Worm (Caenorhabditis elegans) whole organism, early embryonic: ENCODE measurements around the gene cutl-17.

Source experiments
- B0310.2 ChIP-seq: sonication (generic microtip); optimal IDR thresholded peaks from 2 replicates; lab custom pipeline; 2016; ENCODE audit warnings: mild to moderate bottlenecking, missing genetic modification characterization, missing compliant biosample characterization
- F13C5.2 ChIP-seq: sonication (generic microtip); optimal IDR thresholded peaks from 2 replicates; lab custom pipeline; 2017; ENCODE audit warnings: mild to moderate bottlenecking, missing genetic modification characterization, inconsistent platforms, missing compliant biosample characterization
- aly-1 ChIP-seq: sonication (generic microtip); optimal IDR thresholded peaks from 2 replicates; lab custom pipeline; 2016; ENCODE audit warnings: missing genetic modification characterization, missing compliant biosample characterization
- ama-1 ChIP-seq: fragments of 150-350 bp; optimal IDR thresholded peaks from 2 replicates; lab custom pipeline; 2014
- ceh-13 ChIP-seq: fragments of 200-800 bp; sonication (Bioruptor generic); optimal IDR thresholded peaks from 2 replicates; lab custom pipeline; 2018; ENCODE audit warnings: mild to moderate bottlenecking, missing genetic modification characterization, missing compliant biosample characterization
- ceh-36 ChIP-seq: sonication (generic microtip); optimal IDR thresholded peaks from 2 replicates; lab custom pipeline; 2016; ENCODE audit warnings: missing genetic modification characterization, inconsistent platforms, missing compliant biosample characterization
- ets-7 ChIP-seq: sonication (generic microtip); optimal IDR thresholded peaks from 2 replicates; lab custom pipeline; 2016; ENCODE audit warnings: missing genotype, missing genetic modification characterization, missing compliant biosample characterization
- flt-1 ChIP-seq: fragments of 200-800 bp; sonication (Bioruptor generic); IDR thresholded peaks from 2 replicates; pipeline ENCODE4 v1.3.6; 2022; ENCODE audit warnings: missing genetic modification characterization, missing compliant biosample characterization
- hmbx-1 ChIP-seq: sonication (generic microtip); optimal IDR thresholded peaks from 2 replicates; lab custom pipeline; 2016; ENCODE audit warnings: mild to moderate bottlenecking, missing genetic modification characterization, missing compliant biosample characterization
- hmg-4 ChIP-seq: fragments of 200-800 bp; sonication (Bioruptor generic); optimal IDR thresholded peaks from 2 replicates; lab custom pipeline; 2018; ENCODE audit warnings: mild to moderate bottlenecking, missing genetic modification characterization, missing compliant biosample characterization
- hnd-1 ChIP-seq: sonication (generic microtip); optimal IDR thresholded peaks from 2 replicates; lab custom pipeline; 2016; ENCODE audit warnings: missing genetic modification characterization, missing compliant biosample characterization
- pes-1 ChIP-seq: fragments of 200-800 bp; sonication (Bioruptor generic); IDR thresholded peaks from 2 replicates; pipeline ENCODE4 v1.3.6; 2022; ENCODE audit warnings: missing genetic modification reagents, missing genetic modification characterization, missing compliant biosample characterization
- scrt-1 ChIP-seq: fragments of 200-800 bp; sonication (Bioruptor generic); IDR thresholded peaks from 2 replicates; pipeline ENCODE4 v1.3.6; 2022; ENCODE audit warnings: missing genetic modification characterization, missing compliant biosample characterization
- sea-1 ChIP-seq: fragments of 200-800 bp; sonication (Bioruptor generic); conservative IDR thresholded peaks from 2 replicates; pipeline ENCODE4 v1.3.6; 2022; ENCODE audit warnings: missing genetic modification characterization, missing compliant biosample characterization
- tbx-11 ChIP-seq: fragments of 200-800 bp; sonication (Bioruptor generic); IDR thresholded peaks from 2 replicates; pipeline ENCODE4 v1.3.6; 2022; ENCODE audit warnings: missing genetic modification characterization, missing compliant biosample characterization
- tbx-37 ChIP-seq: fragments of 200-800 bp; sonication (Bioruptor generic); conservative IDR thresholded peaks from 2 replicates; pipeline ENCODE4 v1.3.6; 2022; ENCODE audit warnings: missing genetic modification reagents, missing genetic modification characterization, missing compliant biosample characterization
- tra-4 ChIP-seq: sonication (generic microtip); optimal IDR thresholded peaks from 2 replicates; lab custom pipeline; 2017; ENCODE audit warnings: missing genetic modification characterization, missing compliant biosample characterization

Gene cutl-17

DNA sequence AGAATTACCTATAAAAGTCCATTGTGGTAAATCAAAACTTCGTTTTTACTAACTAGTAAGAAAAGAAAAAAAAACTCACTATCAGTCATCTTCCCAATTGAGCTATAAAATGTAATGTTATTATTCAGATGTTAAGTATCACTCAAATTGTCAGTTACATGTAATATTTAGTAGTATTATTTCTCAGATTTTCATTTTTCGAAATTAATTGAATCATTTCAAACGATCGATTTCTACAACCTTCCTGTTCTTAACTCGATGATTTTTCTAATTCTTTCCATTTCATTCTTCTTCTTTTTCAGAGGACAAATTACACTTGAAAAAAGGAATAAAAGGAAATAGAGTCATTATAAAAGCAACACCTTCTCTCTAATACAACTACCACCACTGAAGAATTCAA lies 29.3 kb downstream of the cutl-17 start, which contains the start of gene F59B8.1:
Gene F59B8.1 (plus strand): TSS at position 301 of the 400 bp plus-strand sequence.
- TF ChIP-seq ceh-13 = no peak
- no peak for TF ChIP-seq tra-4
- no peak for TF ChIP-seq ets-7 (tag; lab: Kevin White, UChicago)
- TF ChIP-seq flt-1 (GFP tag; lab: Robert Waterston, UW) = no peak
- no peak for TF ChIP-seq sea-1 (GFP tag; lab: Robert Waterston, UW)
- TF ChIP-seq tbx-11 (GFP tag; lab: Robert Waterston, UW) = no peak
- no peak for TF ChIP-seq scrt-1 (GFP tag; lab: Robert Waterston, UW)
- TF ChIP-seq pes-1 (GFP tag; lab: Robert Waterston, UW) = no peak
- TF ChIP-seq ceh-36 = no peak
- TF ChIP-seq aly-1 (tag; lab: Kevin White, UChicago) = no peak
- TF ChIP-seq hmg-4 (GFP tag; lab: Kevin White, UChicago) = no peak
- no peak for TF ChIP-seq hnd-1 (tag; lab: Kevin White, UChicago)
- no peak for TF ChIP-seq ama-1 (lab: Kevin White, UChicago)
- TF ChIP-seq hmbx-1 (tag; lab: Kevin White, UChicago) = no peak
- no peak for TF ChIP-seq F13C5.2 (tag; lab: Kevin White, UChicago)
- TF ChIP-seq B0310.2 (tag; lab: Kevin White, UChicago) = no peak
- TF ChIP-seq tbx-37 = no peak

DNA sequence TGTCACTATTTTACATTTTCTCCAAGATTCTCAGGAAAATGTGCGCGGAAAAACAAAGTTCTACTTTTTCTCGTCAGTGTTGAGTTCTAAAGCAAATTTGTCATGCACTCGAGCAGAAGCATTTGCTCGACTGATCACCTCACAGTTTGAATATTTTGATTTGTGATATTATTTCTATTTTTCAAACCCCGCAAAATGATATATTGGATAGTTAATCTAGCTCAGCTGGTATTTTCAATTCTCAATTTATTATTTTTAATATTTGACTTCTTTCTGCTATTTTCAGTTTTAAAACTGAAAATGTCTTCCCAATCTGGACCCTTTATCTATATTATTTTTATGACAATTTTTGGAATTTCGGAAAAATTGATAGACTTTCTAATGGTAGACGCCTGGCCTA lies 34.2 kb downstream of the cutl-17 start, which contains the start of gene srxa-2:
Gene srxa-2 (plus strand): TSS at position 301 of the 400 bp plus-strand sequence.
- TF ChIP-seq F13C5.2 (tag; lab: Kevin White, UChicago) (no peak), ama-1 (lab: Kevin White, UChicago) (no peak), pes-1 (GFP tag; lab: Robert Waterston, UW) (no peak), B0310.2 (tag; lab: Kevin White, UChicago) (no peak), ets-7 (tag; lab: Kevin White, UChicago) (no peak), scrt-1 (GFP tag; lab: Robert Waterston, UW) (no peak), sea-1 (GFP tag; lab: Robert Waterston, UW) (no peak), ceh-36 (no peak), tbx-11 (GFP tag; lab: Robert Waterston, UW) (no peak), hnd-1 (tag; lab: Kevin White, UChicago) (no peak), ceh-13 (no peak), hmbx-1 (tag; lab: Kevin White, UChicago) (no peak), tra-4 (no peak), tbx-37 (no peak), hmg-4 (GFP tag; lab: Kevin White, UChicago) (no peak), flt-1 (GFP tag; lab: Robert Waterston, UW) (no peak)

DNA sequence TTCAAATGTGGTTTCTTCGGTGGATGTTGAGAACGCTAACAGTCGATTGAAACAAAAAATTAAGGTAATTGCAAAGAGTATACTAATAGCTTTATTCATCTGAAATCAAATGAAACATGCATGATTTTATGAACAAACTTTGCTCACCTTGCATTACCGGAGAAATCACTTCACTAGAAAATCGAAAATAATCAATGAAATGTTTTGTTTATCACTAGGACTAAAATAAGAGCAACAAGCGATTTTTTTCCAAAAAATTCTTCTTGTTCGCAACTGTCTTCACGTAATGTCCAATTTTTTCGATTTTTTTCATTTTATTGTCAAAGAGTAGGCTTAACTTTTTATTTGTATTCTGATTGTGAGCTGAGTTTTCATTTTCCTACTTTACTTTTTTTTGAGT lies 34.9 kb downstream of the cutl-17 start, which contains the start of gene F56D5.9:
Gene F56D5.9 (minus strand): TSS at position 101 of the 400 bp plus-strand sequence.
- TF ChIP-seq ceh-36 (no peak), hnd-1 (tag; lab: Kevin White, UChicago) (no peak), tbx-11 (GFP tag; lab: Robert Waterston, UW) (no peak), ceh-13 (no peak), sea-1 (GFP tag; lab: Robert Waterston, UW) (no peak), scrt-1 (GFP tag; lab: Robert Waterston, UW) (no peak)

DNA sequence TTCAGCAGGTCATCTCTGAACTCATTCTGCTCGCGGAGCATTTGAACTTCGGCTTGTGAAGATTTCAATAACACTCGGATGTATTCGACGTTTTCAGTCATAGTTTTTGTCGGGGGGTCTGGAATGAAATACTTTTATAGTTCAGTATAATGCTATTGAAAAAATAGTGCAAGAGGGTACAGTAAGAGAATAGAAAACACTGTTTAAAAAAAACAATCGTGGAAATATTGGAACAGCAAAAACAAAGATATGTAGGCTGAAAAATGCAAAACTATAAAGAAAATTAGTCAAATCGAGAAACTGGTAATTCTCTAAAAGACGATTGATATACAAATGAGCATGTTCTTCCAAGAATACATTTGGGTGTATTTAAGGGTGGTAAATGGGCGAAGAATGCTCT lies 49.3 kb downstream of the cutl-17 start, which contains the start of gene F56D5.5:
Gene F56D5.5 (minus strand): TSS at position 101 of the 400 bp plus-strand sequence.
- TF ChIP-seq F13C5.2 (tag; lab: Kevin White, UChicago) = no peak
- TF ChIP-seq ama-1 (lab: Kevin White, UChicago) = no peak
- no peak for TF ChIP-seq ets-7 (tag; lab: Kevin White, UChicago)
- TF ChIP-seq hmbx-1 (tag; lab: Kevin White, UChicago) = no peak
- no peak for TF ChIP-seq sea-1 (GFP tag; lab: Robert Waterston, UW)

DNA sequence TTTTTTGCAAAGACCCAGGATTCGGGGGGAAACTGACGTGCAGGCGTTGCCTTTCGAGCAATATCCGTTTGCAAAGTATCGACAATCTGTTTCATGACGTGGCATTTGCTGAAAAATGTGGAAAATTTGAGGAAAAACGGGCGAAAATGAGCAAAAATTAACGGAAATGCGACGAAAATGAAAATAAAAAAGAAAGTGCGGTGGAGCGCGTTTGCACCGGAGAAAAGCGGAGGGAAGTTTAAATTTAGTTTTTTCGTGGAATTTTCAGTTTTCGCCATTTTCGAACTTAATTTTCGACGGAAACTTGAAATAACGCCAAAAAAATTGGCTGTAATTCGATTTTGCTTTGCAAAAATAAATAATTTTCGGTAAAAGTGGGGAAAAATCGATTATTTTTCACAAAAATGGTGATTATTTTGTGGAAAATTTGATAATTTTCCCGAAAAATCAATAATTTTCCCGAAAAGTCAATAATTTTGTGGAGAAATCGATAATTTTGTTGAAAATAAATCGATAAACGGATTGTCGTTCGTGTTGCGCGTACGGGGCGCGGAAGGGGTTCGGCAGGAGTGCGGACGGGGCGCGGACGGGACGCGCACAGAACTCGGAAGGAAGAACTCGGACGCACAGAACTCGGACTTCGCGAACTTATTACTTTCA lies 53.4 kb downstream of the cutl-17 start:
- no peak for TF ChIP-seq hnd-1 (tag; lab: Kevin White, UChicago)

DNA sequence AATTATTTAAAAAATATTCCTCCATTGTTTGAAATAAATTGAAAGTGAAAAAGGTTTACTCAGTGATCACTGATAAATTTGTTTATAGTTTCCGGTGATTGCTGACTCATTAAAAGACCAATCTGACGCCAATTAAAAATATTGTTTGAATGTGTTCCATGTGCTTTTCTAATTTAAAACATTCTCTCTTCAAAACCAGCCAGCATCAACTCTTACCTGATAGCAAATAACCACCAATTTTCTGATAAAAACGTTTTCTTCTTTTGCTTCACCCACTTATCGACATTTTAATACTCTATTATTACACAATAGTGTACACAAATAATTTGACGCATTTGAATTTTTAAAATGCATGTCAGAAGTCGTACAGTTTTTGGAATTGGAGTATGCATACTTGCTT lies 55.6 kb downstream of the cutl-17 start, which contains the start of gene F56D5.6:
Gene F56D5.6 (plus strand): TSS at position 208 of the 400 bp plus-strand sequence.
- TF ChIP-seq hmg-4 (GFP tag; lab: Kevin White, UChicago) = no peak
- TF ChIP-seq aly-1 (tag; lab: Kevin White, UChicago) = no peak
- TF ChIP-seq ceh-13 = no peak
- TF ChIP-seq hmbx-1 (tag; lab: Kevin White, UChicago) = no peak
- TF ChIP-seq tra-4 = no peak
- TF ChIP-seq ets-7 (tag; lab: Kevin White, UChicago) = no peak
- no peak for TF ChIP-seq ama-1 (lab: Kevin White, UChicago)
- no peak for TF ChIP-seq hnd-1 (tag; lab: Kevin White, UChicago)
- TF ChIP-seq pes-1 (GFP tag; lab: Robert Waterston, UW) = no peak
- TF ChIP-seq tbx-37 = no peak
- TF ChIP-seq scrt-1 (GFP tag; lab: Robert Waterston, UW) = no peak
- no peak for TF ChIP-seq F13C5.2 (tag; lab: Kevin White, UChicago)
- no peak for TF ChIP-seq flt-1 (GFP tag; lab: Robert Waterston, UW)
- no peak for TF ChIP-seq ceh-36
- no peak for TF ChIP-seq sea-1 (GFP tag; lab: Robert Waterston, UW)
- no peak for TF ChIP-seq tbx-11 (GFP tag; lab: Robert Waterston, UW)
